Worm (Caenorhabditis elegans) whole organism, dauer: ENCODE measurements around the gene mdh-2.

ENCODE experiments used
- unc-62 ChIP-seq: sonication (generic microtip); optimal IDR thresholded peaks from 2 replicates; lab custom pipeline; 2017; ENCODE audit warnings: missing biosample characterization, missing genetic modification reagents, missing genetic modification characterization

The mdh-2 gene

ce11 chrIII:6605442-6605992 is 2.4 kb downstream of the mdh-2 start:
- TF ChIP-seq unc-62 (GFP tag; lab: Kevin White, UChicago) = no peak

DNA sequence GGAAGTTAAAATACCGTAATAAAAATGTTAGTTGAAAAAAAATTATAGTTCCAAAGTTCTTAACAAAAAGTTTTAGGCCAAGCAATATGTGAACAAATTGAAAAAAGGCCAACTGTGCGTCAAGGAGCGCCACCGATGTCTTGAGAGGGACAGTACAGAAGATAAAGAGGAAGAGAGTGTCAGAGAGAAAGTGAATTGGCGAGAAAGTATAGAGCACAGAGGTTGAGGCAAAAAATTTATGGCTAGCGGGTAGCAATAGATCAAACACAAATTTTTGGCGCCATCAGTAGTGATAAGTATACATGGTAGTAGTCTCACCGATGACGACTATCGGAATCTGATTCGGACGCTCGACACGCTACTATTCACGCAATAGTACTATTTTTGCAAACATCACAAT is 3.6 kb downstream of the mdh-2 start:
- no peak for TF ChIP-seq unc-62 (GFP tag; lab: Kevin White, UChicago)

DNA sequence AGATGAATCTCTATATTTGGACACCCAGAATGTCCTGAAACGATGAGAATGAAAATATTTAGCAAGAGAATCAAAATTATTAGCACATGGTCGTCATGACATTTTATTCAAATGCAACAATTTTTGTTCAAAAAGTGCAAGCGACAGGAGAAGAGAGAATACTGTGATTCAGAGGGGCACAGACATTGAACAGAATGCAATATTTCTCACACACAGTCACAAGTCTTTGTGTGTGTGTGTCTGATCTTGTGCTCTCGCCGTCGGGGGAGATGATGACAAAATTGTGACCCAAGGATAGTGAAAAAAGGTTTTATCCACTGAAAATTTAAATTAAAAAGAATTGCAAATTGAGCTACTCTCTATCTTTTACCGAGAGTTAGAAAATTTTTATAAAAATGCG is 4.7 kb downstream of the mdh-2 start:
- no peak for TF ChIP-seq unc-62 (GFP tag; lab: Kevin White, UChicago)

DNA sequence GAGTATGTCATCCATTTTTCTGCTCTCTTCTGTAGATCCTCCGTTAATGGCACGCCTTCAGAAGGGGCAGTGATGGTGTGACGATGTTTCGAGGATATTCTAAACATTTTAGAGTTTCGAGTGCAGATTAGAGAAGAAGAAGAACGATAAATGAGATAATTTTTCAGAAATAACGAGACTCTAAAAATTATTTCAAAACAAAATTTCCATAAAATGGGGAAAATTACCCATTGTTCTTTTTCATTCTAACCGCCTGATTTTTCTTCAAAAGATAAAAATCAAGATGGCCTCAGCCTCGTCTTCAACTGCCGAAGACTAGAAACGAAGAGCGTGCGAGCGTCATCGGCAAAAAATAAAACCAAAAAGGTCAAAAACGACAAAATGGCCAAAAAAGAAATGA is 6.8 kb downstream of the mdh-2 start, which contains the start of gene let-765:
Gene let-765, minus strand, starts transcription at position 101 of the 400 bp plus-strand sequence.
- no peak for TF ChIP-seq unc-62 (GFP tag; lab: Kevin White, UChicago)

- TF ChIP-seq unc-62 (GFP tag; lab: Kevin White, UChicago) = no peak
Measured at ce11 chrIII:6594069-6594468, 13.8 kb downstream of the mdh-2 start.

DNA sequence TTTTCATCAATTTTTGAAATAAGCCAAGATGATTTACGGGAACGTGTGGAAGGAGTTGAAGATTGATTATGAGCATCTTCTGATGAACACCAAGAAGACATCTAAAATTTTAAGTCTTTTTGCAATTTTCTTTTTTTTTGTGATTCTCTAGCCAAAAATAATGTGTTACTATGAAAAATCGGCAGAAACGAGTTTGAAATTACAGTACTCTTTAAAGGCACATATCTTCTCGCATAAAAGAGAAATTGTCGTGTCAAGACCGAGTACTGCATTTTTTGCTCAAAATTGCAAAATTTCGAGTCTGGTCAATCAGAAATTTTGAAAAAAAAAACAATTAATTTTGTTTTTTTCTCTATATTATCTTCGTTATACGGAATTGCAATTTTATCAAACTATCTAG is 15.8 kb downstream of the mdh-2 start, which contains the start of gene F20H11.1:
Gene F20H11.1, minus strand, starts transcription at position 101 of the 400 bp plus-strand sequence.
- no peak for TF ChIP-seq unc-62 (GFP tag; lab: Kevin White, UChicago)

ce11 chrIII:6589499-6589898 is 18.4 kb downstream of the mdh-2 start:
- TF ChIP-seq unc-62 (GFP tag; lab: Kevin White, UChicago) = no peak

- TF ChIP-seq unc-62 (GFP tag; lab: Kevin White, UChicago) = no peak
Measured at ce11 chrIII:6587564-6587963, 20.3 kb downstream of the mdh-2 start, which contains the start of gene ddo-3. Gene ddo-3 (plus strand): TSS chrIII:6587864.

- TF ChIP-seq unc-62 (GFP tag; lab: Kevin White, UChicago) = no peak
Measured at ce11 chrIII:6581585-6581984, 26.3 kb downstream of the mdh-2 start, which contains the start of gene acr-21. Gene acr-21 (plus strand): TSS chrIII:6581885.

DNA sequence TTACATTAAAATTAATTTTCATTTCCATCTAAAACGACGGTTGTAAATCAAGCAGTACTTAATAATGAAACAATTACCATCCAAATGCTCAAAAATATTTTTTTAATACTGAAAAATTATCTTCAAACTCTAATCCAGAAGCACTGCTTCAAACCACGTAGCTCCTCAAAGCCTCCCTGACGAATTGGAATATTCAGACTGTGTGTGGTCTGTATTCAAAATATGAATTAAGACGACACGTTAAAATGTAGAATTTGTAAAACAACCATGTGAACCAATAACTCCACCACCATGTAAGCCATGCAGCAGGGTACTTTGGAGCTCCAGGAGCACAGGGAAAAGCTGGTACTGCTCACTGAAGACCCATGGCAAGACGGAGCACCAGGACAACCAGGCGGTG is 28.5 kb downstream of the mdh-2 start, which contains the start of gene F27B3.8:
Gene F27B3.8, plus strand, starts transcription at position 301 of the 400 bp plus-strand sequence.
- TF ChIP-seq unc-62 (GFP tag; lab: Kevin White, UChicago) = no peak

ce11 chrIII:6578505-6578904 is 29.4 kb downstream of the mdh-2 start, which contains the start of gene F27B3.6:
Gene F27B3.6 (minus strand): TSS chrIII:6578605.
- TF ChIP-seq unc-62 (GFP tag; lab: Kevin White, UChicago) = no peak

- TF ChIP-seq unc-62 (GFP tag; lab: Kevin White, UChicago) = no peak
Measured at ce11 chrIII:6577159-6577558, 30.7 kb downstream of the mdh-2 start.

DNA sequence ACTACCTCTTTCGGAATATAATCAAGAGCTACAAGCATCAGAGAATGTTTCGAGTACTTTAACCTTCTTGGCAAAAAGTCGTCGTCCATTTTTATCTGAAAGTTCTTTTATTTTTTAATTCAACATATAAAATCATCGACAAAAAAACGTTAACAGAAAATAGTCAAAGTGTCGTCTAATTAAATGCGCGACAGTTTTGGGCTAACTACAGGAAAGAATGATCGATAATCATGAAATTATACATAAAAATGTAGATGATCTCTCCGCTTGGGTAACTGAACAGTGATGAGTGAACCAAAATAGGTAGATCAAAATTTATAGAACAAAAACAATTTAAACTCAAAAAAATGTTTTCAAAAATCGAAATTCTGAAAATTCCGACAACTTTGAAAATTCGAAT is 49.4 kb downstream of the mdh-2 start, which contains the start of gene C09E7.8:
Gene C09E7.8, minus strand, starts transcription at position 101 of the 400 bp plus-strand sequence.
- no peak for TF ChIP-seq unc-62 (GFP tag; lab: Kevin White, UChicago)
